Fruit fly (Drosophila melanogaster): Measurements from ENCODE around the gene CG3527.

Gene CG3527

dm6 chrX:4560182-4560845 is 8.5 kb downstream of the CG3527 start (continued):
- TF ChIP-seq CG10979 (tag; optimal IDR thresholded peaks at IDR 0.05) (peak; percentile 13), ken (GFP tag; IDR thresholded peaks at IDR 0.05) (no peak), CG17186 (GFP tag; optimal IDR thresholded peaks at IDR 0.05) (no peak), CG2889 (GFP tag; IDR thresholded peaks at IDR 0.05) (no peak), D19B (GFP tag; optimal IDR thresholded peaks at IDR 0.05) (no peak), CG15696 (tag; optimal IDR thresholded peaks at IDR 0.05) (no peak), insv (GFP tag; optimal IDR thresholded peaks at IDR 0.05) (no peak), Drgx (GFP tag; IDR thresholded peaks at IDR 0.05) (no peak), ac (GFP tag; optimal IDR thresholded peaks at IDR 0.05) (no peak), CG7271 (tag; optimal IDR thresholded peaks at IDR 0.05) (no peak), CG3065 (GFP tag; optimal IDR thresholded peaks at IDR 0.05) (no peak), otp (GFP tag; IDR thresholded peaks at IDR 0.05) (0 out of 3 replicates have a peak, but pooled peaks have one; percentile 19), shn (GFP tag; optimal IDR thresholded peaks at IDR 0.05) (no peak), Dip2 (GFP tag; IDR thresholded peaks at IDR 0.05) (no peak), CG10543 (GFP tag; optimal IDR thresholded peaks at IDR 0.05) (no peak), phol (tag; optimal IDR thresholded peaks at IDR 0.05) (peak; percentile 0), sens (GFP tag) (peak; percentile 67), CG4730 (GFP tag; IDR thresholded peaks at IDR 0.05) (no peak), Sin3A (optimal IDR thresholded peaks at IDR 0.05) (no peak), CG13894 (tag; optimal IDR thresholded peaks at IDR 0.05) (no peak), Lim3 (GFP tag; IDR thresholded peaks at IDR 0.05) (no peak), zfh2 (GFP tag; optimal IDR thresholded peaks at IDR 0.05) (no peak), Vsx1 (GFP tag; optimal IDR thresholded peaks at IDR 0.05) (no peak), Ets65A (GFP tag) (peak; percentile 82), CG7987 (GFP tag; optimal IDR thresholded peaks at IDR 0.05) (no peak), Gsc (GFP tag; IDR thresholded peaks at IDR 0.05) (no peak), cato (GFP tag; optimal IDR thresholded peaks at IDR 0.05; ENCODE audit: borderline replicate concordance) (no peak), CG7372 (GFP tag; IDR thresholded peaks at IDR 0.05) (no peak), CG12391 (tag; optimal IDR thresholded peaks at IDR 0.05) (no peak), Antp (GFP tag; optimal IDR thresholded peaks at IDR 0.05) (no peak), caup (GFP tag; optimal IDR thresholded peaks at IDR 0.05; ENCODE audit: severe bottlenecking) (no peak), dpn (GFP tag; optimal IDR thresholded peaks at IDR 0.05) (no peak), ro (GFP tag; IDR thresholded peaks at IDR 0.05) (no peak), CG1603 (tag; optimal IDR thresholded peaks at IDR 0.05) (peak; percentile 31), gcm2 (GFP tag; optimal IDR thresholded peaks at IDR 0.05) (no peak), HLH3B (GFP tag; IDR thresholded peaks at IDR 0.05) (no peak), row (GFP tag; IDR thresholded peaks at IDR 0.05) (peak; percentile 14; the same call in 1 of the 3 replicates), Med (GFP tag) (peak; percentile 38), exex (tag; optimal IDR thresholded peaks at IDR 0.05) (no peak), CG2202 (tag; optimal IDR thresholded peaks at IDR 0.05) (no peak), dmrt11E (tag; optimal IDR thresholded peaks at IDR 0.05) (peak; percentile 20), Kr (GFP tag; optimal IDR thresholded peaks at IDR 0.05) (peak; percentile 8), D19A (tag; optimal IDR thresholded peaks at IDR 0.05) (no peak), CG9817 (tag; optimal IDR thresholded peaks at IDR 0.05) (no peak), kni (GFP tag; optimal IDR thresholded peaks at IDR 0.05) (no peak), MTF-1 (GFP tag; optimal IDR thresholded peaks at IDR 0.05; ENCODE audit: borderline replicate concordance) (no peak), Doc2 (GFP tag; IDR thresholded peaks at IDR 0.05) (no peak), tll (GFP tag; optimal IDR thresholded peaks at IDR 0.05) (no peak), ind (GFP tag; optimal IDR thresholded peaks at IDR 0.05) (no peak), fd96Cb (tag; optimal IDR thresholded peaks at IDR 0.05) (no peak)
